Fruit fly (Drosophila melanogaster) whole organism, prepupa: ENCODE results near the gene Lcp65Ag2.

Experiments used
- Blimp-1 ChIP-seq: fragments of 200-800 bp; sonication (Bioruptor generic); optimal IDR thresholded peaks from 3 replicates; lab custom pipeline; 2017; ENCODE audit warnings: missing biosample characterization, missing genetic modification characterization, mild to moderate bottlenecking, moderate library complexity, missing genetic modification reagents
- CG10669 ChIP-seq: fragments of 200-800 bp; sonication (Bioruptor generic); optimal IDR thresholded peaks from 3 replicates; lab custom pipeline; 2018; ENCODE audit warnings: missing biosample characterization, mild to moderate bottlenecking, missing genetic modification characterization, moderate library complexity
- CG11294 ChIP-seq: fragments of 200-800 bp; sonication (Bioruptor generic); IDR thresholded peaks from 2 replicates; pipeline ENCODE4 v1.3.6; 2022; ENCODE audit warnings: missing biosample characterization, missing genetic modification characterization
- CG11762 ChIP-seq: fragments of 200-800 bp; sonication (Bioruptor generic); optimal IDR thresholded peaks from 3 replicates; lab custom pipeline; 2016; ENCODE audit warnings: missing biosample characterization, missing genetic modification characterization; ENCODE audit not compliant: insufficient read depth
- CG11902 ChIP-seq: fragments of 200-800 bp; sonication (Bioruptor generic); optimal IDR thresholded peaks from 3 replicates; lab custom pipeline; 2016; ENCODE audit warnings: missing biosample characterization, missing genetic modification characterization
- CG16779 ChIP-seq: fragments of 200-800 bp; sonication (Bioruptor generic); optimal IDR thresholded peaks from 3 replicates; lab custom pipeline; 2017; ENCODE audit warnings: missing biosample characterization, mild to moderate bottlenecking, missing genetic modification characterization
- CG34406 ChIP-seq: fragments of 200-800 bp; sonication (Bioruptor generic); optimal IDR thresholded peaks from 3 replicates; lab custom pipeline; 2016; ENCODE audit warnings: missing biosample characterization, missing genetic modification characterization
- CG6163 ChIP-seq: fragments of 200-800 bp; sonication (Bioruptor generic); IDR thresholded peaks from 3 replicates; pipeline ENCODE4 v1.3.6; 2022; ENCODE audit warnings: missing biosample characterization, missing genetic modification characterization
- CG6276 ChIP-seq: fragments of 200-800 bp; sonication (Bioruptor generic); optimal IDR thresholded peaks from 2 replicates; lab custom pipeline; 2017; ENCODE audit warnings: missing biosample characterization, mild to moderate bottlenecking, missing genetic modification characterization
- CG6808 ChIP-seq: fragments of 200-800 bp; sonication (Bioruptor generic); optimal IDR thresholded peaks from 3 replicates; lab custom pipeline; 2017; ENCODE audit warnings: missing biosample characterization, missing genetic modification characterization, mild to moderate bottlenecking, moderate library complexity, missing genetic modification reagents
- CG6854 ChIP-seq: fragments of 200-800 bp; sonication (Bioruptor generic); optimal IDR thresholded peaks from 2 replicates; lab custom pipeline; 2017; ENCODE audit warnings: missing biosample characterization, mild to moderate bottlenecking, missing genetic modification characterization
- CG7368 ChIP-seq: fragments of 200-800 bp; sonication (Bioruptor generic); optimal IDR thresholded peaks from 3 replicates; lab custom pipeline; 2016; ENCODE audit warnings: missing biosample characterization, missing genetic modification characterization
- CG8319 ChIP-seq: fragments of 200-800 bp; sonication (Bioruptor generic); optimal IDR thresholded peaks from 3 replicates; lab custom pipeline; 2016; ENCODE audit warnings: missing biosample characterization, missing genetic modification characterization
- CG8632 ChIP-seq: fragments of 200-800 bp; sonication (Bioruptor generic); optimal IDR thresholded peaks from 3 replicates; lab custom pipeline; 2016; ENCODE audit warnings: missing biosample characterization, missing genetic modification characterization
- Eip78C ChIP-seq: fragments of 200-800 bp; sonication (Bioruptor generic); peaks from one replicate; lab custom pipeline; 2016; ENCODE audit warnings: missing biosample characterization, missing genetic modification characterization
- Ets21C ChIP-seq: fragments of 200-800 bp; sonication (Bioruptor generic); optimal IDR thresholded peaks from 3 replicates; lab custom pipeline; 2016; ENCODE audit warnings: missing biosample characterization, missing genetic modification characterization
- Ets96B ChIP-seq: fragments of 200-800 bp; optimal IDR thresholded peaks from 2 replicates; lab custom pipeline; 2019; ENCODE audit warnings: missing biosample characterization, mild to moderate bottlenecking, missing genetic modification characterization, moderate library complexity
- Gug ChIP-seq: fragments of 200-800 bp; sonication (Bioruptor generic); IDR thresholded peaks from 2 replicates; pipeline ENCODE4 v1.3.6; 2022; ENCODE audit warnings: missing biosample characterization, missing genetic modification characterization
- Lpt ChIP-seq: fragments of 200-800 bp; sonication (Bioruptor generic); optimal IDR thresholded peaks from 3 replicates; lab custom pipeline; 2016; ENCODE audit warnings: missing biosample characterization, missing genetic modification characterization
- Smox ChIP-seq: fragments of 200-800 bp; sonication (Bioruptor generic); optimal IDR thresholded peaks from 3 replicates; lab custom pipeline; 2016; ENCODE audit warnings: missing biosample characterization, missing genetic modification characterization
- Sox102F ChIP-seq: fragments of 200-800 bp; sonication (Bioruptor generic); optimal IDR thresholded peaks from 2 replicates; lab custom pipeline; 2016; ENCODE audit warnings: missing biosample characterization, mild to moderate bottlenecking, missing genetic modification characterization
- Sox14 ChIP-seq: fragments of 200-800 bp; sonication (Bioruptor generic); optimal IDR thresholded peaks from 3 replicates; lab custom pipeline; 2016; ENCODE audit warnings: missing biosample characterization, missing genetic modification characterization
- Sox15 ChIP-seq: fragments of 200-800 bp; sonication (Bioruptor generic); optimal IDR thresholded peaks from 3 replicates; lab custom pipeline; 2016; ENCODE audit warnings: missing biosample characterization, missing genetic modification characterization
- achi ChIP-seq: fragments of 200-800 bp; sonication (Bioruptor generic); optimal IDR thresholded peaks from 3 replicates; lab custom pipeline; 2016; ENCODE audit warnings: missing biosample characterization, missing genetic modification characterization
- dac ChIP-seq: fragments of 200-800 bp; sonication (Bioruptor generic); optimal IDR thresholded peaks from 2 replicates; lab custom pipeline; 2017; ENCODE audit warnings: missing biosample characterization, mild to moderate bottlenecking, missing genetic modification characterization
- eg ChIP-seq: fragments of 200-800 bp; sonication (Bioruptor generic); IDR thresholded peaks from 3 replicates; pipeline ENCODE4 v1.3.6; 2022; ENCODE audit warnings: missing biosample characterization, missing genetic modification characterization
- esn ChIP-seq: fragments of 200-800 bp; sonication (Bioruptor generic); optimal IDR thresholded peaks from 2 replicates; lab custom pipeline; 2016; ENCODE audit warnings: missing biosample characterization, mild to moderate bottlenecking, missing genetic modification characterization, moderate library complexity
- lz ChIP-seq: fragments of 200-800 bp; sonication (Bioruptor generic); optimal IDR thresholded peaks from 3 replicates; lab custom pipeline; 2016; ENCODE audit warnings: missing biosample characterization, missing genetic modification characterization
- net ChIP-seq: fragments of 200-800 bp; sonication (Bioruptor generic); optimal IDR thresholded peaks from 3 replicates; lab custom pipeline; 2016; ENCODE audit warnings: missing biosample characterization, missing genetic modification characterization
- pdm3 ChIP-seq: fragments of 200-800 bp; sonication (Bioruptor generic); optimal IDR thresholded peaks from 3 replicates; lab custom pipeline; 2016; ENCODE audit warnings: missing biosample characterization, missing genetic modification characterization
- spab ChIP-seq: fragments of 200-800 bp; sonication (Bioruptor generic); optimal IDR thresholded peaks from 2 replicates; lab custom pipeline; 2017; ENCODE audit warnings: missing biosample characterization, mild to moderate bottlenecking, missing genetic modification characterization, missing genetic modification reagents
- ss ChIP-seq, 2 experiments: fragments of 200-800 bp; sonication (Bioruptor generic); optimal IDR thresholded peaks; 2 replicates in 1 of 2; 3 replicates in 1 of 2; lab custom pipeline; 2017 to 2018; ENCODE audit warnings: mild to moderate bottlenecking in 2 of 2, missing biosample characterization in 2 of 2, missing genetic modification characterization in 2 of 2, moderate library complexity in 1 of 2
- svp ChIP-seq: fragments of 200-800 bp; sonication (Bioruptor generic); peaks from one replicate; lab custom pipeline; 2016; ENCODE audit warnings: missing biosample characterization, missing genetic modification characterization
- topi ChIP-seq: fragments of 200-800 bp; sonication (Bioruptor generic); optimal IDR thresholded peaks from 3 replicates; lab custom pipeline; 2016; ENCODE audit warnings: missing biosample characterization, missing genetic modification characterization

Gene Lcp65Ag2

DNA sequence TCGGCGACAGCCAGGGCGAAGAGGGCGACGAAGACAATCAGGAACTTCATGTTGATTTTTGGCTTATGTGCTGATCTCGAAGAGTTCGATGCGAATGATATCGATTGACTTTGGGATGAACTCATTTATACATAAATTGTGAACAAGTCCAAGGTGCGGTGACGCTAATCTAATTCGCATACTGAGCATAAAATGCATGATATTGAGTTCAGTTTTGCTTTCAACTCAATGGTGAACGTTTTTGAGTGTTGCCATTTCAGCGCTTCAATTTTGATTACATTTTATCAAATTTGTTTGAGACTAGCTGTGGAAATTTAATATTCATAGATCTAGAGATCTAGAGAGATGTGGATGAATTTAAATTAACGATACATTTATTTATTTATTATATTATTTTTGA lies 3.3 kb upstream of the Lcp65Ag2 start, which contains the start of gene Lcp65Af:
TSS of gene Lcp65Af (minus strand) at position 101 of the 400 bp plus-strand sequence.
- no peak for TF ChIP-seq CG10669 (GFP tag; lab: Kevin White, UChicago)
- no peak for TF ChIP-seq spab (GFP tag; lab: Kevin White, UChicago)
- no peak for TF ChIP-seq CG16779 (tag; lab: Kevin White, UChicago)
- no peak for TF ChIP-seq topi (GFP tag; lab: Kevin White, UChicago)
- no peak for TF ChIP-seq CG11762
- no peak for TF ChIP-seq svp (GFP tag; lab: Kevin White, UChicago)
- TF ChIP-seq CG8632, result no peak
- TF ChIP-seq Eip78C (GFP tag; lab: Kevin White, UChicago), result no peak
- TF ChIP-seq Sox15 (GFP tag; lab: Kevin White, UChicago), result no peak
- TF ChIP-seq CG6808 (GFP tag; lab: Kevin White, UChicago), result no peak
- TF ChIP-seq CG6854 (GFP tag; lab: Kevin White, UChicago), result no peak
- TF ChIP-seq, all 60 proteins: peak for 0

DNA sequence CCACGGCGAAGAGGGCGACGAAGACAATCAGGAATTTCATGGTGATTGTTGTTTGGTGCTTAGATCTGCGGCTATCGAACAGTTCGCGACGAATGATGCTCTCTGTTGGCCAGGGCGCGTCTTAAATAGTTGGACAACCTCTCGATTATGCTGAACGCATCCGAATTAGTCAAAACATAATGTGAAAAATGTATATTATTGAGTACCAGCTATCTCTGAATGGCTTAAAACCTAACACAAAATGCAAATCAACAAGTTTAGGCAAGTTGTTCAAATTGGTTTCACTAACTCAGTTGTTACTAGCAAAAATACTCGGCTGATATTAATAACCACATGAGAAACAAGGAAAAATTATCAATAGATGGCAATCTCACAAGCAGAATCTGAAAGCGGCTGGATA lies 1.8 kb upstream of the Lcp65Ag2 start, which contains the start of gene Lcp65Ag1:
TSS of gene Lcp65Ag1 (minus strand) at position 101 of the 400 bp plus-strand sequence.
- no peak for TF ChIP-seq CG10669 (GFP tag; lab: Kevin White, UChicago)
- TF ChIP-seq dac (GFP tag; lab: Kevin White, UChicago), result no peak
- no peak for TF ChIP-seq Sox102F (GFP tag; lab: Kevin White, UChicago)
- TF ChIP-seq Ets96B (tag; lab: Kevin White, UChicago), result no peak
- TF ChIP-seq CG11902, result no peak
- TF ChIP-seq CG34406 (GFP tag; lab: Kevin White, UChicago), result no peak

DNA sequence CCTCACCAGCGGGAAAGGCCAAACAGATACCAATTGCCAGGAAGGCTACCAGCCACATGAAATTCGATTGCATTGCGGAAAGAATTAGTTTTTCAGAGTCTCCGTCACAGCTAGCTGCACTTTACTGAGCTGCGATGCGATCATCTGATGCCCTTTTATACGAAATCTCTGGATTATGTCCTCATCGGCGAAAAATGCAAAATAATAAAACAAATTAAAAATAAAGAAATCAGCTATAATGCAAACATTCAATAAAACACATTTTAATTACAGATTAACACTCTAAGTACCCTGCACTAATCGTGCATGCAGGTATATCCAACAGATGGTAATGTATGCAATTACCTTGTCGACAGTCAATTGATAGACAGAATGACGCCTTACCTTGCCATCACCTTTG lies 1.4 kb downstream of the Lcp65Ag2 start, which contains the start of gene Cpr65Au:
TSS of gene Cpr65Au (minus strand) at position 101 of the 400 bp plus-strand sequence.
- TF ChIP-seq achi (GFP tag; lab: Kevin White, UChicago), result no peak
- TF ChIP-seq CG6808 (GFP tag; lab: Kevin White, UChicago), result no peak
- TF ChIP-seq CG6854 (GFP tag; lab: Kevin White, UChicago), result no peak
- TF ChIP-seq Sox14 (GFP tag; lab: Kevin White, UChicago), result no peak
- TF ChIP-seq Ets21C, result no peak
- no peak for TF ChIP-seq CG6163 (GFP tag; lab: Robert Waterston, UW)
- no peak for TF ChIP-seq esn (GFP tag; lab: Kevin White, UChicago)
- TF ChIP-seq Gug (GFP tag; lab: Robert Waterston, UW), result no peak
- TF ChIP-seq ss (GFP tag; optimal IDR thresholded peaks at IDR 0.05; lab: Kevin White, UChicago), result no peak
- TF ChIP-seq Sox102F (GFP tag; lab: Kevin White, UChicago), result no peak
- TF ChIP-seq CG34406 (GFP tag; lab: Kevin White, UChicago), result no peak
- TF ChIP-seq Sox15 (GFP tag; lab: Kevin White, UChicago), result no peak
- TF ChIP-seq Lpt (GFP tag; lab: Kevin White, UChicago), result no peak
- no peak for TF ChIP-seq Ets96B (tag; lab: Kevin White, UChicago)
- no peak for TF ChIP-seq CG11294 (GFP tag; lab: Robert Waterston, UW)
- TF ChIP-seq pdm3 (GFP tag; lab: Kevin White, UChicago), result no peak

- TF ChIP-seq dac (GFP tag; lab: Kevin White, UChicago), result no peak
- TF ChIP-seq Blimp-1, result no peak
- TF ChIP-seq CG6808 (GFP tag; lab: Kevin White, UChicago), result no peak
- no peak for TF ChIP-seq net
- TF ChIP-seq CG11762, result no peak
- TF ChIP-seq Smox (GFP tag; lab: Kevin White, UChicago), result no peak
- TF ChIP-seq lz (GFP tag; lab: Kevin White, UChicago), result no peak
- TF ChIP-seq CG6854 (GFP tag; lab: Kevin White, UChicago), result no peak
- TF ChIP-seq CG6276, result no peak
- no peak for TF ChIP-seq CG7368
- TF ChIP-seq Sox102F (GFP tag; lab: Kevin White, UChicago), result no peak
- no peak for TF ChIP-seq eg
- TF ChIP-seq CG8319 (GFP tag; lab: Kevin White, UChicago), result no peak
These were observed 2.4 kb downstream of the Lcp65Ag2 start, which contains the start of gene Lcp65Ag3 for dm6 chr3L:6130944-6131343. Lcp65Ag3 (minus strand) TSS chr3L:6130989.
